Worm (Caenorhabditis elegans): ENCODE results near the gene dylt-2.

- no peak for TF ChIP-seq nhr-237 (tag; optimal IDR thresholded peaks at IDR 0.05)
- TF ChIP-seq zag-1 (tag; optimal IDR thresholded peaks at IDR 0.05): no peak
- TF ChIP-seq elt-1 (tag; optimal IDR thresholded peaks at IDR 0.05): no peak
- TF ChIP-seq lin-39 (tag; optimal IDR thresholded peaks at IDR 0.05): no peak
- no peak for TF ChIP-seq ama-1 (optimal IDR thresholded peaks at IDR 0.05)
- no peak for TF ChIP-seq nhr-25 (tag; optimal IDR thresholded peaks at IDR 0.05)
Observed at ce11 chrX:8917730-8918129, 22.2 kb downstream of the dylt-2 start.

Data from whole organism, L2 larva.